Worm (Caenorhabditis elegans) whole organism, L1 larva: Measurements from ENCODE around the gene dmd-9.

Source experiments
- Y116A8C.19 ChIP-seq: sonication (generic microtip); optimal IDR thresholded peaks from 2 replicates; lab custom pipeline; 2016; ENCODE audit warnings: missing compliant biosample characterization, missing genetic modification characterization, borderline replicate concordance
- aly-2 ChIP-seq: fragments of 150-350 bp; optimal IDR thresholded peaks from 2 replicates; lab custom pipeline; 2014; ENCODE audit warnings: missing biosample characterization, missing genetic modification characterization
- ama-1 ChIP-seq: fragments of 150-350 bp; optimal IDR thresholded peaks from 2 replicates; lab custom pipeline; 2014
- egl-27 ChIP-seq, 2 experiments: fragments of 150-350 bp in 1 of 2; sonication (generic microtip); optimal IDR thresholded peaks; 3 replicates each; lab custom pipeline; 2017 to 2018; ENCODE audit warnings: missing biosample characterization in 2 of 2, missing genetic modification characterization in 2 of 2, missing genetic modification reagents in 2 of 2
- fkh-10 ChIP-seq: sonication (generic microtip); optimal IDR thresholded peaks from 2 replicates; lab custom pipeline; 2017; ENCODE audit warnings: missing biosample characterization, missing genetic modification reagents, missing genetic modification characterization
- fkh-8 ChIP-seq: sonication (generic microtip); optimal IDR thresholded peaks from 2 replicates; lab custom pipeline; 2016; ENCODE audit warnings: mild to moderate bottlenecking, missing genetic modification characterization, missing compliant biosample characterization
- lin-15B ChIP-seq: fragments of 150-350 bp; sonication (generic microtip); optimal IDR thresholded peaks from 3 replicates; lab custom pipeline; 2014; ENCODE audit warnings: missing biosample characterization, missing genetic modification characterization
- lin-35 ChIP-seq, 2 experiments: fragments of 150-350 bp; optimal IDR thresholded peaks; 2 replicates each; lab custom pipeline; 2014; ENCODE audit warnings: missing biosample characterization in 2 of 2, missing genetic modification characterization in 2 of 2, missing genetic modification reagents in 2 of 2
- lir-3 ChIP-seq: sonication (generic microtip); optimal IDR thresholded peaks from 2 replicates; lab custom pipeline; 2016; ENCODE audit warnings: mild to moderate bottlenecking, missing genetic modification characterization, moderate library complexity, missing compliant biosample characterization; ENCODE audit not compliant: poor library complexity
- nhr-28 ChIP-seq: fragments of 150-350 bp; optimal IDR thresholded peaks from 2 replicates; lab custom pipeline; 2014; ENCODE audit warnings: missing biosample characterization, missing genetic modification characterization
- nhr-90 ChIP-seq: sonication (generic microtip); optimal IDR thresholded peaks from 2 replicates; lab custom pipeline; 2016; ENCODE audit warnings: mild to moderate bottlenecking, missing genetic modification characterization, missing compliant biosample characterization; ENCODE audit not compliant: poor library complexity
- tbx-2 ChIP-seq: sonication (generic microtip); optimal IDR thresholded peaks from 2 replicates; lab custom pipeline; 2016; ENCODE audit warnings: missing genetic modification characterization, missing compliant biosample characterization
- unc-130 ChIP-seq: fragments of 150-350 bp; optimal IDR thresholded peaks from 2 replicates; lab custom pipeline; 2017; ENCODE audit warnings: missing biosample characterization, missing genetic modification characterization, inconsistent platforms

- no peak for TF ChIP-seq tbx-2 (tag; lab: Kevin White, UChicago)
- TF ChIP-seq fkh-10 (GFP tag; lab: Kevin White, UChicago), result no peak
- no peak for TF ChIP-seq lir-3 (tag; lab: Kevin White, UChicago)
- no peak for TF ChIP-seq Y116A8C.19 (tag; lab: Kevin White, UChicago)
- TF ChIP-seq aly-2 (tag; lab: Kevin White, UChicago), result no peak
- no peak for TF ChIP-seq lin-35 (GFP tag; optimal IDR thresholded peaks at IDR 0.05; lab: Kevin White, UChicago)
- TF ChIP-seq egl-27 (tag; optimal IDR thresholded peaks at IDR 0.05; lab: Kevin White, UChicago), result no peak
- TF ChIP-seq nhr-28 (tag; lab: Kevin White, UChicago), result no peak
- no peak for TF ChIP-seq nhr-90 (tag; lab: Kevin White, UChicago)
- TF ChIP-seq fkh-8 (tag; lab: Kevin White, UChicago), result peak; percentile 45
- no peak for TF ChIP-seq ama-1 (lab: Kevin White, UChicago)
- no peak for TF ChIP-seq lin-15B (tag; lab: Kevin White, UChicago)
- no peak for TF ChIP-seq unc-130
Measured at ce11 chrIV:3250020-3250419, 4.3 kb downstream of the dmd-9 start.
